Fruit fly (Drosophila melanogaster) whole organism, embryonic: ENCODE results near the gene CG7806.

ENCODE experiments used
- Ada2b ChIP-seq: fragments of 200-800 bp; sonication (Bioruptor generic); IDR thresholded peaks from 2 replicates; pipeline ENCODE4 v1.3.6; 2022; ENCODE audit warnings: missing biosample characterization, missing genetic modification characterization
- Atf3 ChIP-seq: fragments of 200-800 bp; sonication (Bioruptor generic); optimal IDR thresholded peaks from 3 replicates; lab custom pipeline; 2016; ENCODE audit warnings: missing biosample characterization, missing genetic modification characterization
- Blimp-1 ChIP-seq: fragments of 200-800 bp; sonication (Bioruptor generic); optimal IDR thresholded peaks from 3 replicates; lab custom pipeline; 2018; ENCODE audit warnings: missing biosample characterization, missing genetic modification characterization, mild to moderate bottlenecking, moderate library complexity, missing genetic modification reagents
- CG13296 ChIP-seq: fragments of 200-800 bp; sonication (Bioruptor generic); optimal IDR thresholded peaks from 3 replicates; lab custom pipeline; 2018; ENCODE audit warnings: missing biosample characterization, mild to moderate bottlenecking, missing genetic modification characterization
- CG13424 ChIP-seq: fragments of 200-800 bp; sonication (Bioruptor generic); optimal IDR thresholded peaks from 2 replicates; lab custom pipeline; 2019; ENCODE audit warnings: missing biosample characterization, mild to moderate bottlenecking, missing genetic modification characterization, moderate library complexity
- CG14667 ChIP-seq: fragments of 200-800 bp; sonication (Bioruptor generic); IDR thresholded peaks from 2 replicates; pipeline ENCODE4 v1.3.6; 2022; ENCODE audit warnings: missing biosample characterization, missing genetic modification characterization
- CG15601 ChIP-seq: fragments of 200-800 bp; sonication (Bioruptor generic); optimal IDR thresholded peaks from 3 replicates; lab custom pipeline; 2019; ENCODE audit warnings: missing biosample characterization, mild to moderate bottlenecking, missing genetic modification characterization, moderate library complexity
- CG16779 ChIP-seq: fragments of 200-800 bp; sonication (Bioruptor generic); IDR thresholded peaks from 2 replicates; pipeline ENCODE4 v1.3.6; 2022; ENCODE audit warnings: missing biosample characterization, missing genetic modification characterization
- CG16813 ChIP-seq: fragments of 200-800 bp; sonication (Bioruptor generic); IDR thresholded peaks from 3 replicates; pipeline ENCODE4 v1.3.6; 2022; ENCODE audit warnings: missing biosample characterization, missing genetic modification characterization; ENCODE audit not compliant: partially characterized antibody
- CG2129 ChIP-seq: fragments of 200-800 bp; sonication (Bioruptor generic); IDR thresholded peaks from 2 replicates; pipeline ENCODE4 v1.3.6; 2022; ENCODE audit warnings: missing biosample characterization, missing genetic modification characterization; ENCODE audit not compliant: partially characterized antibody
- CG2712 ChIP-seq: fragments of 200-800 bp; optimal IDR thresholded peaks from 3 replicates; lab custom pipeline; 2019; ENCODE audit warnings: missing biosample characterization, mild to moderate bottlenecking, missing genetic modification characterization, moderate library complexity
- CG33557 ChIP-seq: fragments of 200-800 bp; sonication (Bioruptor generic); optimal IDR thresholded peaks from 2 replicates; lab custom pipeline; 2019; ENCODE audit warnings: missing biosample characterization, mild to moderate bottlenecking, missing genetic modification characterization, moderate library complexity
- CG3407 ChIP-seq: fragments of 200-800 bp; sonication (Bioruptor generic); optimal IDR thresholded peaks from 2 replicates; lab custom pipeline; 2018; ENCODE audit warnings: missing biosample characterization, mild to moderate bottlenecking, missing genetic modification characterization
- CG5953 ChIP-seq: fragments of 200-800 bp; sonication (Bioruptor generic); IDR thresholded peaks from 2 replicates; pipeline ENCODE4 v1.3.6; 2022; ENCODE audit warnings: missing biosample characterization, missing genetic modification characterization
- CG6683 ChIP-seq: fragments of 200-800 bp; sonication (Bioruptor generic); optimal IDR thresholded peaks from 2 replicates; lab custom pipeline; 2017; ENCODE audit warnings: missing biosample characterization, mild to moderate bottlenecking, missing genetic modification characterization, missing genetic modification reagents
- CG7745 ChIP-seq: fragments of 200-800 bp; sonication (Bioruptor generic); optimal IDR thresholded peaks from 2 replicates; lab custom pipeline; 2018; ENCODE audit warnings: missing biosample characterization, mild to moderate bottlenecking, missing genetic modification characterization, moderate library complexity
- CG7928 ChIP-seq: fragments of 200-800 bp; sonication (Bioruptor generic); optimal IDR thresholded peaks from 2 replicates; lab custom pipeline; 2017; ENCODE audit warnings: missing biosample characterization, mild to moderate bottlenecking, missing genetic modification characterization
- CG9609 ChIP-seq: fragments of 200-800 bp; sonication (Bioruptor generic); optimal IDR thresholded peaks from 3 replicates; lab custom pipeline; 2016; ENCODE audit warnings: missing biosample characterization, missing genetic modification characterization
- CG9727 ChIP-seq: fragments of 200-800 bp; sonication (Bioruptor generic); optimal IDR thresholded peaks from 3 replicates; lab custom pipeline; 2017; ENCODE audit warnings: missing biosample characterization, mild to moderate bottlenecking, missing genetic modification characterization
- D ChIP-seq, 2 experiments: fragments of 200-800 bp in 1 of 2; fragments of >200 bp in 1 of 2; sonication (Bioruptor generic) in 1 of 2; optimal IDR thresholded peaks; 2 replicates in 1 of 2; 3 replicates in 1 of 2; lab custom pipeline; 2017; ENCODE audit warnings: mild to moderate bottlenecking in 1 of 2, missing biosample characterization in 1 of 2, missing genetic modification characterization in 1 of 2, missing genetic modification reagents in 1 of 2
- D19A ChIP-seq: fragments of 200-800 bp; optimal IDR thresholded peaks from 3 replicates; lab custom pipeline; 2019; ENCODE audit warnings: missing biosample characterization, mild to moderate bottlenecking, missing genetic modification characterization, moderate library complexity
- Eip74EF ChIP-seq, 2 experiments: fragments of 200-800 bp in 1 of 2; fragments of >200 bp in 1 of 2; sonication (Bioruptor generic) in 1 of 2; optimal IDR thresholded peaks; 2 replicates each; lab custom pipeline; 2017 to 2019; ENCODE audit warnings: missing biosample characterization in 2 of 2, missing genetic modification characterization in 2 of 2, mild to moderate bottlenecking in 1 of 2, moderate library complexity in 1 of 2
- Hey ChIP-seq: fragments of 200-800 bp; sonication (Bioruptor generic); optimal IDR thresholded peaks from 3 replicates; lab custom pipeline; 2018; ENCODE audit warnings: missing biosample characterization, mild to moderate bottlenecking, missing genetic modification characterization
- Kr ChIP-seq: fragments of 200-800 bp; sonication (Bioruptor generic); optimal IDR thresholded peaks from 2 replicates; lab custom pipeline; 2017; ENCODE audit warnings: missing biosample characterization, mild to moderate bottlenecking, missing genetic modification characterization
- Meics ChIP-seq: fragments of 200-800 bp; sonication (Bioruptor generic); optimal IDR thresholded peaks from 2 replicates; lab custom pipeline; 2017; ENCODE audit warnings: missing biosample characterization, mild to moderate bottlenecking, missing genetic modification characterization
- Mrtf ChIP-seq: fragments of 200-800 bp; sonication (Bioruptor generic); IDR thresholded peaks from 3 replicates; pipeline ENCODE4 v1.3.6; 2022; ENCODE audit warnings: missing biosample characterization, missing genetic modification characterization
- NfI ChIP-seq: fragments of 200-800 bp; sonication (Bioruptor generic); optimal IDR thresholded peaks from 3 replicates; lab custom pipeline; 2018; ENCODE audit warnings: missing biosample characterization, mild to moderate bottlenecking, missing genetic modification characterization, moderate library complexity
- PHDP ChIP-seq: fragments of 200-800 bp; sonication (Bioruptor generic); optimal IDR thresholded peaks from 3 replicates; lab custom pipeline; 2018; ENCODE audit warnings: missing biosample characterization, mild to moderate bottlenecking, missing genetic modification characterization, moderate library complexity
- Scr ChIP-seq: fragments of 200-800 bp; sonication (Bioruptor generic); IDR thresholded peaks from 2 replicates; pipeline ENCODE4 v1.3.6; 2022; ENCODE audit warnings: missing biosample characterization, missing genetic modification characterization; ENCODE audit not compliant: partially characterized antibody
- chinmo ChIP-seq: fragments of 200-800 bp; sonication (Bioruptor generic); IDR thresholded peaks from 4 replicates; pipeline ENCODE4 v1.3.6; 2022; ENCODE audit warnings: missing biosample characterization, missing genetic modification characterization; ENCODE audit not compliant: partially characterized antibody
- chm ChIP-seq: fragments of 200-800 bp; sonication (Bioruptor generic); IDR thresholded peaks from 2 replicates; pipeline ENCODE4 v1.3.6; 2022; ENCODE audit warnings: missing biosample characterization, missing genetic modification characterization
- cwo ChIP-seq: fragments of 200-800 bp; sonication (Bioruptor generic); optimal IDR thresholded peaks from 3 replicates; lab custom pipeline; 2017; ENCODE audit warnings: missing biosample characterization, missing genetic modification characterization, mild to moderate bottlenecking, moderate library complexity, missing genetic modification reagents
- dati ChIP-seq: fragments of 200-800 bp; sonication (Bioruptor generic); IDR thresholded peaks from 2 replicates; pipeline ENCODE4 v1.3.6; 2022; ENCODE audit warnings: missing biosample characterization, missing genetic modification characterization
- dmrt11E ChIP-seq: fragments of 200-800 bp; sonication (Bioruptor generic); optimal IDR thresholded peaks from 3 replicates; lab custom pipeline; 2018; ENCODE audit warnings: missing biosample characterization, mild to moderate bottlenecking, missing genetic modification characterization, moderate library complexity
- dpn ChIP-seq, 2 experiments: fragments of 200-800 bp; sonication (Bioruptor generic); optimal IDR thresholded peaks; 3 replicates each; lab custom pipeline; 2016; ENCODE audit warnings: missing biosample characterization in 2 of 2, missing genetic modification characterization in 2 of 2
- grn ChIP-seq: fragments of 200-800 bp; sonication (Bioruptor generic); optimal IDR thresholded peaks from 3 replicates; lab custom pipeline; 2017; ENCODE audit warnings: missing biosample characterization, missing genetic modification characterization
- gt ChIP-seq: fragments of 200-800 bp; sonication (Bioruptor generic); IDR thresholded peaks from 2 replicates; pipeline ENCODE4 v1.3.6; 2022; ENCODE audit warnings: missing biosample characterization, missing genetic modification characterization
- odd ChIP-seq: fragments of 200-800 bp; sonication (Bioruptor generic); optimal IDR thresholded peaks from 2 replicates; lab custom pipeline; 2017; ENCODE audit warnings: missing biosample characterization, mild to moderate bottlenecking, missing genetic modification characterization
- onecut ChIP-seq: fragments of 200-800 bp; sonication (Bioruptor generic); IDR thresholded peaks from 2 replicates; pipeline ENCODE4 v1.3.6; 2022; ENCODE audit warnings: missing biosample characterization, missing genetic modification characterization
- pho ChIP-seq: fragments of 200-800 bp; sonication (Bioruptor generic); optimal IDR thresholded peaks from 2 replicates; lab custom pipeline; 2016; ENCODE audit warnings: missing biosample characterization, missing genetic modification characterization
- sd ChIP-seq: fragments of 200-800 bp; sonication (Bioruptor generic); optimal IDR thresholded peaks from 3 replicates; lab custom pipeline; 2018; ENCODE audit warnings: missing biosample characterization, mild to moderate bottlenecking, missing genetic modification characterization, moderate library complexity
- sens ChIP-seq: fragments of 200-800 bp; sonication (Bioruptor generic); peaks from one replicate; lab custom pipeline; 2016; ENCODE audit warnings: missing biosample characterization, missing genetic modification characterization
- sqz ChIP-seq: fragments of 200-800 bp; sonication (Bioruptor generic); optimal IDR thresholded peaks from 3 replicates; lab custom pipeline; 2018; ENCODE audit warnings: missing biosample characterization, mild to moderate bottlenecking, missing genetic modification characterization
- ssp ChIP-seq: fragments of 200-800 bp; sonication (Bioruptor generic); IDR thresholded peaks from 2 replicates; pipeline ENCODE4 v1.3.6; 2022; ENCODE audit warnings: missing biosample characterization, missing genetic modification characterization
- tap ChIP-seq: fragments of 200-800 bp; optimal IDR thresholded peaks from 3 replicates; lab custom pipeline; 2019; ENCODE audit warnings: missing biosample characterization, mild to moderate bottlenecking, missing genetic modification characterization, moderate library complexity
- twi ChIP-seq: fragments of 200-800 bp; optimal IDR thresholded peaks from 2 replicates; lab custom pipeline; 2019; ENCODE audit warnings: missing biosample characterization, mild to moderate bottlenecking, missing genetic modification characterization, moderate library complexity
- z ChIP-seq: fragments of 200-800 bp; sonication (Bioruptor generic); IDR thresholded peaks from 3 replicates; pipeline ENCODE4 v1.3.6; 2022; ENCODE audit warnings: missing biosample characterization, missing genetic modification characterization
- zfh1 ChIP-seq: fragments of 200-800 bp; sonication (Bioruptor generic); IDR thresholded peaks from 3 replicates; pipeline ENCODE4 v1.3.6; 2022; ENCODE audit warnings: missing biosample characterization, missing genetic modification characterization

CG7806 gene

DNA sequence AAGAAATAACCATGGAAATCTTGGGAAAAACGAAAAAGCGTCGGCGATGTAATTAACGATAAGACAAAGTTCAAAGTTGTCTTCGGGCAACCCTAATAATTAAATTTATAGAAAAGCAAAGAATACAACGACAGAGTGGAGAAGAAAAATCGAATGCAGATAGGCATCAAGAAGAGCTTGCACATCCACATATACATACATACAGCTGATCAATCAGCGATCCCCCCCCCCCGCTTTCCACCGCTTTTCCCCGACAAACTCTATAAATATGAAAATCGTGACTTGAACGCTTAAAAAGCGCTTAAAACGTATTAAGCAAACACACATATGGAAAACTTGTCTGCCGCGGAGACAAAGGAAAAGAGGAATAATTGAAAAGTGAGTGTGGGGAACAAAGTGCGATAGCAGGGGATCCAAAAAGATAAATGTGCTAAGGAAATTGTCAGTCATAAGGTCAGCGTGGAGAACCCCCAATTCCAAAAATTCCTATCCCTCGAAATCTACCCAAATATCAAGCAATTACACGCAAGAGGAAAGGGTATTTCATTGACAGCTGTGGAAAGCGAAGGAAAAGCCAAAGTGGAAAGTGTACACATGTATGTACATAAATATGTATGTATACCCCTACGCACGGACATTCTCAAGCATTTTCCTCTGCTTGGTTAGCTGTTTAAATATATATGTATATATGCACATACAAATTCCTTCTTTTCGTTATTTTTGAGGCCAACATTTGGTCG lies 21.7 kb upstream of the CG7806 start:
- TF ChIP-seq sd (tag; lab: Kevin White, UChicago) (peak; percentile 58), CG33557 (peak; percentile 73), sens (GFP tag; lab: Kevin White, UChicago) (peak; percentile 78), CG2129 (GFP tag; lab: Robert Waterston, UW) (no peak), dpn (GFP tag; optimal IDR thresholded peaks at IDR 0.05; lab: Kevin White, UChicago) (no peak), zfh1 (GFP tag; lab: Robert Waterston, UW) (no peak), sqz (no peak), twi (tag; lab: Kevin White, UChicago) (peak; percentile 68), CG9609 (GFP tag; lab: Kevin White, UChicago) (no peak), CG5953 (GFP tag; lab: Robert Waterston, UW) (no peak), PHDP (tag; lab: Kevin White, UChicago) (no peak), Ada2b (GFP tag; lab: Robert Waterston, UW) (no peak), Mrtf (no peak), CG9727 (no peak), tap (tag; lab: Kevin White, UChicago) (no peak), Meics (GFP tag; lab: Kevin White, UChicago) (no peak), dati (GFP tag; lab: Robert Waterston, UW) (no peak), CG7928 (no peak), D (optimal IDR thresholded peaks at IDR 0.05; lab: Kevin White, UChicago) (no peak), D (GFP tag; optimal IDR thresholded peaks at IDR 0.05; lab: Kevin White, UChicago) (peak; percentile 1), CG2712 (tag; lab: Kevin White, UChicago) (peak; percentile 3), grn (peak; percentile 91), ssp (GFP tag; lab: Robert Waterston, UW) (no peak), Blimp-1 (GFP tag; lab: Kevin White, UChicago) (peak; percentile 8), z (GFP tag; lab: Robert Waterston, UW) (no peak), Hey (tag; lab: Kevin White, UChicago) (no peak), D19A (tag; lab: Kevin White, UChicago) (peak; percentile 98), pho (GFP tag; lab: Kevin White, UChicago) (no peak), CG13296 (GFP tag; lab: Kevin White, UChicago) (no peak), NfI (GFP tag; lab: Kevin White, UChicago) (no peak), gt (GFP tag; lab: Robert Waterston, UW) (no peak), CG14667 (GFP tag; lab: Robert Waterston, UW) (no peak), Kr (GFP tag; lab: Kevin White, UChicago) (peak; percentile 67), CG16813 (GFP tag; lab: Robert Waterston, UW) (no peak), chm (GFP tag; lab: Robert Waterston, UW) (0 out of 2 replicates have a peak, but pooled peaks have one; percentile 17), Scr (no peak), Eip74EF (GFP tag; optimal IDR thresholded peaks at IDR 0.05; lab: Kevin White, UChicago) (no peak), odd (GFP tag; lab: Kevin White, UChicago) (no peak), CG6683 (GFP tag; lab: Kevin White, UChicago) (no peak), Atf3 (no peak), chinmo (GFP tag; lab: Robert Waterston, UW) (0 out of 4 replicates have a peak, but pooled peaks have one; percentile 39), onecut (GFP tag; lab: Robert Waterston, UW) (no peak), CG7745 (tag; lab: Kevin White, UChicago) (peak; percentile 91), CG13424 (tag; lab: Kevin White, UChicago) (no peak), CG15601 (tag; lab: Kevin White, UChicago) (peak; percentile 9), dmrt11E (tag; lab: Kevin White, UChicago) (no peak), cwo (no peak), CG3407 (GFP tag; lab: Kevin White, UChicago) (no peak), CG16779 (GFP tag; lab: Robert Waterston, UW) (no peak)
